Fruit fly (Drosophila melanogaster) whole organism, wandering third instar larva: ENCODE measurements around the gene Nprl3.
A peak's percentile ranks its signal among the peaks of the same experiment; 100 is the strongest.

Experiments
- CrebA ChIP-seq: fragments of 200-800 bp; sonication (Bioruptor generic); optimal IDR thresholded peaks from 2 replicates; lab custom pipeline; 2016; ENCODE audit warnings: missing biosample characterization, mild to moderate bottlenecking, missing genetic modification characterization, borderline replicate concordance
- HLH106 ChIP-seq: fragments of 200-800 bp; optimal IDR thresholded peaks from 3 replicates; lab custom pipeline; 2019; ENCODE audit warnings: missing biosample characterization, mild to moderate bottlenecking, missing genetic modification characterization, moderate library complexity
- ey ChIP-seq: fragments of 200-800 bp; sonication (Bioruptor generic); optimal IDR thresholded peaks from 2 replicates; lab custom pipeline; 2016; ENCODE audit warnings: missing biosample characterization, missing genetic modification characterization
- foxo ChIP-seq, 2 experiments: fragments of 200-800 bp; sonication (Bioruptor generic); optimal IDR thresholded peaks; 2 replicates in 1 of 2; 3 replicates in 1 of 2; lab custom pipeline; 2016 to 2017; ENCODE audit warnings: missing biosample characterization in 2 of 2, missing genetic modification characterization in 2 of 2
- h ChIP-seq: fragments of 200-800 bp; sonication (Bioruptor generic); optimal IDR thresholded peaks from 3 replicates; lab custom pipeline; 2016; ENCODE audit warnings: missing biosample characterization, mild to moderate bottlenecking, missing genetic modification characterization
- rgr ChIP-seq: fragments of 200-800 bp; sonication (Bioruptor generic); optimal IDR thresholded peaks from 3 replicates; lab custom pipeline; 2016; ENCODE audit warnings: missing biosample characterization, mild to moderate bottlenecking, missing genetic modification characterization
- sv ChIP-seq: fragments of 200-800 bp; sonication (Bioruptor generic); optimal IDR thresholded peaks from 3 replicates; lab custom pipeline; 2016; ENCODE audit warnings: missing biosample characterization, missing genetic modification characterization

The Nprl3 gene

dm6 chr3L:13949440-13950066 lies 52.1 kb downstream of the Nprl3 start:
- TF ChIP-seq CrebA (GFP tag; lab: Kevin White, UChicago) (no peak), rgr (peak; percentile 10), sv (GFP tag; lab: Kevin White, UChicago) (no peak), foxo (GFP tag; optimal IDR thresholded peaks at IDR 0.05; lab: Kevin White, UChicago) (peak in 1 of 2 experiments; percentile 21), h (GFP tag; lab: Kevin White, UChicago) (peak; percentile 16), ey (peak; percentile 22), HLH106 (tag; lab: Kevin White, UChicago) (no peak)
